Worm (Caenorhabditis elegans): ENCODE data around the gene T21H3.5.

T21H3.5 gene

DNA sequence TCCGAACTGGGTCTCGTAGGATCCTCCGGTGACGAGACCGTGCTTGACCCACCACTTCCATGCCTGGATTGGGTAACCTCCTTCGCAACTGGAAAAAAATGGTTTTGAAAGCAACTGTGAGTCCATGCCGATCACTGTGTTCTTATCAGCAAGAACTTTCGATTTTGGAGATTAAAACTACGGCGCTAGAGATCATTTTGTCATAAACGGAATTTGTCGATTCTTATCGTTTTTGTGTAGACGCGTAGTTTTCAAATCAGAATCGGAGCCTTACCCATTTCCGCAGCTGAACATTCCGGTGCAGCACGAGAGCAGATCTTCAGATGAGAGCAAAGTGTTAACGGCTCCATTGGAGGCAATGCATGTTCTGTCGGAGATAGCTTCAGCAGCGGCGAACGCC, 30.9 kb downstream of the T21H3.5 start:
- no peak for TF ChIP-seq him-1 (tag; optimal IDR thresholded peaks at IDR 0.05)
- no peak for TF ChIP-seq W03F9.2 (tag; optimal IDR thresholded peaks at IDR 0.05)
- no peak for TF ChIP-seq dao-5 (tag; optimal IDR thresholded peaks at IDR 0.05)

DNA sequence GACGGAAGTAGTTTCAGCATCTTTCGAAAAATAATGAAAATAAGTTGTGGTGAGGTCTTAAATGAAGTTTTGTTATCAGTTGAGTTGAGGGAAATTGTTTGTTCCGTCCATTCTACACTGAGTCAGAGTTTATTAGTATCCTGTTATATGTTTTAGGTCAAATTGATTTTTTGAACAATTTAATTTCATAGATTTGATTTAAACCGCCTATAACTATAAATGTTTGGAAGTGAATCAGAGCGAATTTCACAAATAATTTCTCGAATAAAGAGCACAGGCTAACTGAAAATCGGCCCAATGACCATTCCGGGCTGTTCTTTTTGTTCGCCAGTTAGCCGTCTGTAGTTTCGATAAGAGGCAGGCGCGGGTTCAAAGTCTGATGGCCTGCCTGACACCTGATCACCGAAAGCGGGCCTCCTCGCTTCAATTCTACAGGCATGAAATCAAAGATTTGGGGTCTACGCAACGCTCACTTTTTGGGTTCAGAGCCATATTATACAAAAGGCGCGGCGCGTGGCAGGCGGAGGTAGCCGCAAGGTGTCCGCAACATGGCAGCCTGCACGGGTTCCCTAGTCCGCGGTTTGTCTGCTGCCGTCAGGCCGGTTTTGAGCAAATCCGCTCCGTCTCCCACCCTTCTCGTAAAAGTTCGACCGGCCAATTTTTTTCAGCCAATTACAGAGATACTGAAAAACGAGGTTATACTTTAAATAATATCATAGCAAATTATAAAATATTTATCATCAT, 32.0 kb downstream of the T21H3.5 start, which contains the start of gene W07B8.4:
Gene W07B8.4, minus strand, starts transcription at position 51 of the 744 bp plus-strand sequence.
- TF ChIP-seq him-1 (tag; optimal IDR thresholded peaks at IDR 0.05) (no peak), dao-5 (tag; optimal IDR thresholded peaks at IDR 0.05) (no peak), W03F9.2 (tag; optimal IDR thresholded peaks at IDR 0.05) (no peak)

DNA sequence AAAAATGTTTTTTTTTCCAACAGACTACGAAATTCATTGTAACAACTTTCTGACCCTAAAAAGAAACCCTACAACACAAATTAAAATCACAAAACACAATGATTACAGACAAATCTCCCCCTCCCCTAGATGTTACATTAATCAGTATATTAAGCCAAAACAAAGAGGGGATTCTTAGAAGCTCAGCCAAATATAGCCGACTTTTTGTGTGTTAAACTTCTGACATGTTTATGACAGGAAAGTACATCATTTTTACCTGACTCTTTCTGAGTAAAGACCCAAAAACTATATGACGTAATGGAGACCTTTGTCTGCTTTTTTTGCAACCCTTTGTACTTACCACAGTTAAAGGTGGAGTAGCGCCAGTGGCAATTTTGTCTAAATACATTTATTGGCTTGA, 44.0 kb downstream of the T21H3.5 start:
- TF ChIP-seq W03F9.2 (tag; optimal IDR thresholded peaks at IDR 0.05), result no peak
- TF ChIP-seq him-1 (tag; optimal IDR thresholded peaks at IDR 0.05), result no peak
- no peak for TF ChIP-seq dao-5 (tag; optimal IDR thresholded peaks at IDR 0.05)

DNA sequence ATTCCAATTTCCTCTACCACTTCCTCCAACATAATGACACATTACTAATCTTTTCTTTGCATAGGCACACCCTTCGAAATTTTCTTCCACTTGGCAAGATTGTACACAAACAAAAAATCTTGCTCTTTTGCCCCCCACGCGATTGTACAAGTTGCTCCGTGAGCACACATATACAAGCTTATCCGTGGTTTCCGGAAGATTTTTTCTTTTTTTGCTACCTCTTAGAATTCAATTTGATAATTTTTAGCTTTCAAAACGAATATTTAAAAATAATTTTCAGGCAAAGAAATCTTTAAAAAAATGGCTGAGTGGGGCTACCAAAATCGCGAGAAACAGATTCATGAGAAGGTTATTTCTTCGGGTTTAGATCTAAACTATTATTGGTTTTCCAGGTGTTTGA, 51.4 kb downstream of the T21H3.5 start, which contains the start of gene Y50D4B.1:
Gene Y50D4B.1, plus strand, starts transcription at position 301 of the 400 bp plus-strand sequence.
- TF ChIP-seq dao-5 (tag; optimal IDR thresholded peaks at IDR 0.05) (no peak), him-1 (tag; optimal IDR thresholded peaks at IDR 0.05) (no peak), W03F9.2 (tag; optimal IDR thresholded peaks at IDR 0.05) (no peak)

DNA sequence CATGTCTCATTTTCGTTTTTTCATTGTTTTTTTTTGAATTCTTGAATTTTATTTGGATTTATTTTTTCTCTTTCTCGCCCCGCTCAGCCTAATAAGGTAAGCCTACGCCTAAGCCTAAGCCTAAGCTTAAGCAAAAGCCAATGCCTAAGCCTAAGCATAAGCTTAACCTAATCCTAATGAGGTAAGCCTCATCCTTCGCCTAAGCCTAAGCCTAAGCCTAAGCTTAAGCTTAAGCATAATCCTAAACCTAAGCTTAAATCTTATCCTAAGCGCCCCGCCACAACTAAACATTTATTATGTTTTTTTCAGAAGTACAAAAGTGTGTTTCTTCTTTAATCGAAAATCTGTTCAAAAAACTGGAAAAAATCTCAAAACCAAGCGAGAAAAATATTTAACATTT, 51.9 kb downstream of the T21H3.5 start:
- no peak for TF ChIP-seq him-1 (tag; optimal IDR thresholded peaks at IDR 0.05)
- TF ChIP-seq W03F9.2 (tag; optimal IDR thresholded peaks at IDR 0.05), result no peak
- TF ChIP-seq dao-5 (tag; optimal IDR thresholded peaks at IDR 0.05), result no peak
